Fruit fly (Drosophila melanogaster): ENCODE results near the gene Nnk.

DNA sequence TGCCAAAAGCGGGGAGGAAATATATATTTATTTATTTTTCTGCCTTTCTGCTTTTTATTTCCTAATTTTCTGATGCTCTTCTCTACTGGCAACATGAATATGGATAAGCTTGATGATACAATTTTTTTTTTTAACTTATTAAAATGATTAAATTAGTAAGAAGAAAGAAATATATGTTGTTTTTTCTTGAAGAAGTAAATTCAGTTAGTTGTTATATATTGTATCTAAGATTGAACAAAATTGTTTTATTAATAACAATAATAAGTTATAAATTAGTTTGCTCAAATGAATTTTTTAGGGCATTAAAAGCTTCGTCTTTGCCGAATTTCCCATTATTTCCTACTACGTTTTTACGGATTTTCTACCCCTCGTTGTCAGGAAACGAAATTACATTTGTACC, 25.5 kb upstream of the Nnk start:
- TF ChIP-seq CG6854 (GFP tag; optimal IDR thresholded peaks at IDR 0.05) (no peak), Hr39 (GFP tag; optimal IDR thresholded peaks at IDR 0.05) (no peak), Sox102F (GFP tag; optimal IDR thresholded peaks at IDR 0.05) (no peak), CG10669 (GFP tag; optimal IDR thresholded peaks at IDR 0.05) (no peak), cyc (GFP tag; optimal IDR thresholded peaks at IDR 0.05) (no peak), topi (GFP tag; optimal IDR thresholded peaks at IDR 0.05) (no peak), CG7368 (GFP tag; optimal IDR thresholded peaks at IDR 0.05) (no peak), Sox15 (GFP tag; optimal IDR thresholded peaks at IDR 0.05) (no peak), net (GFP tag; optimal IDR thresholded peaks at IDR 0.05) (no peak), vri (GFP tag; optimal IDR thresholded peaks at IDR 0.05) (no peak), esn (GFP tag; optimal IDR thresholded peaks at IDR 0.05) (no peak), fkh (GFP tag; optimal IDR thresholded peaks at IDR 0.05) (no peak), spab (GFP tag; optimal IDR thresholded peaks at IDR 0.05) (no peak)
